Worm (Caenorhabditis elegans): ENCODE results near the gene K05F6.14.
"Not testable (repeated sequence)": the region's sequence is repeated elsewhere in the genome, so short reads cannot be mapped to it uniquely, and the experiment has no call there.

The K05F6.14 gene

ce11 chrII:1535931-1536330 is 26.0 kb upstream of the K05F6.14 start, which contains the start of gene fbxb-43:
TSS of gene fbxb-43 (plus strand) at chrII:1536231.
- TF ChIP-seq cnd-1 (tag; optimal IDR thresholded peaks at IDR 0.05) (peak; percentile 51), ceh-83 (GFP tag; optimal IDR thresholded peaks at IDR 0.05) (no peak)

ce11 chrII:1537321-1537720 is 24.6 kb upstream of the K05F6.14 start, which contains the start of gene fbxb-42:
TSS of gene fbxb-42 (plus strand) at chrII:1537621.
- TF ChIP-seq elt-1 (tag; optimal IDR thresholded peaks at IDR 0.05; ENCODE audit: borderline replicate concordance, insufficient read depth) (no peak), cnd-1 (tag; optimal IDR thresholded peaks at IDR 0.05) (peak; percentile 48)

ce11 chrII:1538589-1538988 is 23.4 kb upstream of the K05F6.14 start, which contains the start of gene fbxb-44:
TSS of gene fbxb-44 (plus strand) at chrII:1538889.
- TF ChIP-seq cnd-1 (tag; optimal IDR thresholded peaks at IDR 0.05) = peak; percentile 34
- no peak for TF ChIP-seq ztf-11 (tag; optimal IDR thresholded peaks at IDR 0.05)

ce11 chrII:1540628-1541027 is 21.3 kb upstream of the K05F6.14 start, which contains the start of gene poml-4:
TSS of gene poml-4 (plus strand) at chrII:1540928.
- TF ChIP-seq ces-1 (GFP tag; optimal IDR thresholded peaks at IDR 0.05); snpc-4 (tag; optimal IDR thresholded peaks at IDR 0.05); lin-13 (tag; optimal IDR thresholded peaks at IDR 0.05): not testable (repeated sequence)

- not testable (repeated sequence) for TF ChIP-seq bed-3 (GFP tag; optimal IDR thresholded peaks at IDR 0.05); hlh-1 (tag; optimal IDR thresholded peaks at IDR 0.05); nhr-2 (tag; optimal IDR thresholded peaks at IDR 0.05)
Observed at ce11 chrII:1543182-1543581, 18.8 kb upstream of the K05F6.14 start, which contains the start of gene K05F6.4. TSS of gene K05F6.4 (plus strand) at chrII:1543482.

- TF ChIP-seq nhr-2 (tag; optimal IDR thresholded peaks at IDR 0.05) (no peak), mls-2 (tag; optimal IDR thresholded peaks at IDR 0.05) (no peak), flh-1 (GFP tag; optimal IDR thresholded peaks at IDR 0.05) (no peak), unc-39 (tag; optimal IDR thresholded peaks at IDR 0.05) (no peak), ham-2 (GFP tag; optimal IDR thresholded peaks at IDR 0.05) (no peak), ceh-43 (GFP tag; optimal IDR thresholded peaks at IDR 0.05) (no peak), lin-32 (GFP tag; optimal IDR thresholded peaks at IDR 0.05) (no peak), tbx-8 (GFP tag; optimal IDR thresholded peaks at IDR 0.05) (no peak)
Observed at ce11 chrII:1545625-1546024, 16.3 kb upstream of the K05F6.14 start, which contains the start of gene K05F6.12. TSS of gene K05F6.12 (plus strand) at chrII:1545925.

ce11 chrII:1550501-1550900 is 11.5 kb upstream of the K05F6.14 start, which contains the start of the genes fbxb-52 and fbxb-51:
TSS of gene fbxb-52 (minus strand) at chrII:1550601.
TSS of gene fbxb-51 (plus strand) at chrII:1550712.
- TF ChIP-seq lsy-2 (tag; optimal IDR thresholded peaks at IDR 0.05) (no peak), flh-1 (GFP tag; optimal IDR thresholded peaks at IDR 0.05) (no peak), nhr-2 (tag; optimal IDR thresholded peaks at IDR 0.05) (no peak), pha-4 (tag; optimal IDR thresholded peaks at IDR 0.05) (no peak), ceh-83 (GFP tag; optimal IDR thresholded peaks at IDR 0.05) (no peak)

- TF ChIP-seq drap-1 (GFP tag; optimal IDR thresholded peaks at IDR 0.05); M03D4.4 (tag; optimal IDR thresholded peaks at IDR 0.05); ham-2 (GFP tag; optimal IDR thresholded peaks at IDR 0.05): not testable (repeated sequence)
Observed at ce11 chrII:1556217-1556616, 5.7 kb upstream of the K05F6.14 start, which contains the start of the genes fbxb-54 and fbxb-50. TSS of gene fbxb-54 (minus strand) at chrII:1556317. TSS of gene fbxb-50 (plus strand) at chrII:1556443.

- no peak for TF ChIP-seq snpc-4 (tag; optimal IDR thresholded peaks at IDR 0.05)
- no peak for TF ChIP-seq nhr-237 (tag; optimal IDR thresholded peaks at IDR 0.05)
- no peak for TF ChIP-seq zip-8 (tag; optimal IDR thresholded peaks at IDR 0.05)
- TF ChIP-seq tbx-8 (GFP tag; optimal IDR thresholded peaks at IDR 0.05) = no peak
- no peak for TF ChIP-seq mep-1 (tag; optimal IDR thresholded peaks at IDR 0.05)
- no peak for TF ChIP-seq hlh-1 (tag; optimal IDR thresholded peaks at IDR 0.05)
- no peak for TF ChIP-seq elt-1 (tag; optimal IDR thresholded peaks at IDR 0.05; ENCODE audit: borderline replicate concordance, insufficient read depth)
- TF ChIP-seq nhr-12 (tag; optimal IDR thresholded peaks at IDR 0.05) = no peak
Observed at ce11 chrII:1560839-1561238, 1.1 kb upstream of the K05F6.14 start.
